Fruit fly (Drosophila melanogaster): ENCODE measurements around the gene ouib.

- TF ChIP-seq CG8478 (optimal IDR thresholded peaks at IDR 0.05): no peak
- TF ChIP-seq CTCF (optimal IDR thresholded peaks at IDR 0.05): no peak
Measured at dm6 chr3R:8705323-8706097, 19.8 kb upstream of the ouib start.

All from S2 (cell line).